Fruit fly (Drosophila melanogaster) whole organism, pupa: ENCODE results near the gene Polr3E.
A peak's percentile ranks its signal among the peaks of the same experiment; 100 is the strongest.

ENCODE experiments used
- CG14655 ChIP-seq: fragments of 200-800 bp; sonication (Bioruptor generic); optimal IDR thresholded peaks from 3 replicates; lab custom pipeline; 2017; ENCODE audit warnings: mild to moderate bottlenecking, missing biosample characterization, missing genetic modification reagents, missing genetic modification characterization
- EcR ChIP-seq: fragments of 200-800 bp; sonication (Bioruptor generic); optimal IDR thresholded peaks from 3 replicates; lab custom pipeline; 2019; ENCODE audit warnings: missing biosample characterization, missing genetic modification characterization, mild to moderate bottlenecking, moderate library complexity, missing genetic modification reagents
- Snoo ChIP-seq: fragments of 200-800 bp; sonication (Bioruptor generic); optimal IDR thresholded peaks from 3 replicates; lab custom pipeline; 2017; ENCODE audit warnings: missing biosample characterization, mild to moderate bottlenecking, missing genetic modification characterization, inconsistent platforms

DNA sequence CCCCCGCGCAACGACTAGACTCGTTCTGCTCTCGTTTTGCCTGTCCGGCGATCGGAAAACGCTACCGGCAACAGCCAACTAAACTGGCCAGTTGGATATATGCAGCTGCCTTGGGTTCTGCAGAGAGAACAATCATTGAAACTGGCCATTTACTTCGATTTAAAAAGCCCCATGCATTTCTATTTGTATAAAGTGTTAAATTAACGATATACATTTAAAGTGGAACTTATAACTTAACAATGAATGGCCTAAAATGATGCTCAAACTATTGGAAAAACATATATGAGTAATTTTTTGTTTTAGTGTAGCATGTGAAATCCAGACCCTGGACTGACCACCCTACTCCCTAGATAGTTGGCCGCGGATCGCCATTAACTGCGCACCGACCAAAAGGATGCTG is 42.8 kb upstream of the Polr3E start:
- TF ChIP-seq EcR (no peak), CG14655 (peak; percentile 87), Snoo (tag; lab: Kevin White, UChicago) (no peak)
